Fruit fly (Drosophila melanogaster) whole organism, embryonic: Measurements from ENCODE around the gene ova.

Experiments
- CG10565 ChIP-seq: fragments of 200-800 bp; sonication (Bioruptor generic); optimal IDR thresholded peaks from 3 replicates; lab custom pipeline; 2016; ENCODE audit warnings: missing biosample characterization, mild to moderate bottlenecking, missing genetic modification characterization
- CG10959 ChIP-seq: fragments of 200-800 bp; sonication (Bioruptor generic); IDR thresholded peaks from 2 replicates; pipeline ENCODE4 v1.3.6; 2022; ENCODE audit warnings: missing biosample characterization, missing genetic modification characterization
- CG11723 ChIP-seq: fragments of 200-800 bp; sonication (Bioruptor generic); optimal IDR thresholded peaks from 2 replicates; lab custom pipeline; 2017; ENCODE audit warnings: missing biosample characterization, mild to moderate bottlenecking, missing genetic modification characterization
- CG12155 ChIP-seq: fragments of 200-800 bp; sonication (Bioruptor generic); optimal IDR thresholded peaks from 3 replicates; lab custom pipeline; 2016; ENCODE audit warnings: missing biosample characterization, missing genetic modification characterization
- CG15011 ChIP-seq: fragments of 200-800 bp; sonication (Bioruptor generic); optimal IDR thresholded peaks from 3 replicates; lab custom pipeline; 2018; ENCODE audit warnings: missing biosample characterization, mild to moderate bottlenecking, missing genetic modification characterization
- CG17385 ChIP-seq: fragments of 200-800 bp; sonication (Bioruptor generic); optimal IDR thresholded peaks from 3 replicates; lab custom pipeline; 2018; ENCODE audit warnings: missing biosample characterization, mild to moderate bottlenecking, missing genetic modification characterization
- CG17829 ChIP-seq: fragments of 200-800 bp; optimal IDR thresholded peaks from 2 replicates; lab custom pipeline; 2019; ENCODE audit warnings: missing biosample characterization, mild to moderate bottlenecking, missing genetic modification characterization, moderate library complexity
- CG18011 ChIP-seq: fragments of 200-800 bp; sonication (Bioruptor generic); optimal IDR thresholded peaks from 2 replicates; lab custom pipeline; 2017; ENCODE audit warnings: missing biosample characterization, missing genetic modification characterization, mild to moderate bottlenecking, moderate library complexity, missing genotype
- CG18619 ChIP-seq: fragments of 200-800 bp; sonication (Bioruptor generic); optimal IDR thresholded peaks from 3 replicates; lab custom pipeline; 2017; ENCODE audit warnings: missing biosample characterization, mild to moderate bottlenecking, missing genetic modification characterization
- CG2129 ChIP-seq: fragments of 200-800 bp; sonication (Bioruptor generic); IDR thresholded peaks from 2 replicates; pipeline ENCODE4 v1.3.6; 2022; ENCODE audit warnings: missing biosample characterization, missing genetic modification characterization; ENCODE audit not compliant: partially characterized antibody
- CG30020 ChIP-seq: fragments of 200-800 bp; optimal IDR thresholded peaks from 2 replicates; lab custom pipeline; 2019; ENCODE audit warnings: missing biosample characterization, mild to moderate bottlenecking, missing genetic modification characterization, moderate library complexity
- CG34422 ChIP-seq: fragments of 200-800 bp; sonication (Bioruptor generic); IDR thresholded peaks from 3 replicates; pipeline ENCODE4 v1.3.6; 2022; ENCODE audit warnings: missing biosample characterization, missing genetic modification characterization
- CG3995 ChIP-seq: fragments of 200-800 bp; sonication (Bioruptor generic); optimal IDR thresholded peaks from 3 replicates; lab custom pipeline; 2016; ENCODE audit warnings: missing biosample characterization, missing genetic modification characterization
- CG6765 ChIP-seq: fragments of 200-800 bp; sonication (Bioruptor generic); optimal IDR thresholded peaks from 3 replicates; lab custom pipeline; 2017; ENCODE audit warnings: missing biosample characterization, mild to moderate bottlenecking, missing genetic modification characterization
- CG9932 ChIP-seq: fragments of 200-800 bp; sonication (Bioruptor generic); IDR thresholded peaks from 2 replicates; pipeline ENCODE4 v1.3.6; 2022; ENCODE audit warnings: missing biosample characterization, missing genetic modification characterization
- Dek ChIP-seq: fragments of 200-800 bp; sonication (Bioruptor generic); optimal IDR thresholded peaks from 3 replicates; lab custom pipeline; 2019; ENCODE audit warnings: missing biosample characterization, mild to moderate bottlenecking, missing genetic modification characterization, moderate library complexity
- E2f2 ChIP-seq: fragments of 200-800 bp; sonication (Bioruptor generic); IDR thresholded peaks from 2 replicates; pipeline ENCODE4 v1.3.6; 2022; ENCODE audit warnings: missing biosample characterization, missing genetic modification characterization
- Gug ChIP-seq: fragments of 200-800 bp; sonication (Bioruptor generic); IDR thresholded peaks from 4 replicates; pipeline ENCODE4 v1.3.6; 2022; ENCODE audit warnings: missing biosample characterization, missing genetic modification characterization
- HLH3B ChIP-seq: fragments of 200-800 bp; sonication (Bioruptor generic); IDR thresholded peaks from 2 replicates; pipeline ENCODE4 v1.3.6; 2022; ENCODE audit warnings: missing biosample characterization, missing genetic modification characterization
- Lim3 ChIP-seq: fragments of 200-800 bp; sonication (Bioruptor generic); IDR thresholded peaks from 2 replicates; pipeline ENCODE4 v1.3.6; 2022; ENCODE audit warnings: missing biosample characterization, missing genetic modification characterization
- MESR4 ChIP-seq: fragments of 200-800 bp; sonication (Bioruptor generic); optimal IDR thresholded peaks from 2 replicates; lab custom pipeline; 2018; ENCODE audit warnings: missing biosample characterization, mild to moderate bottlenecking, missing genetic modification characterization, moderate library complexity
- Mes4 ChIP-seq: fragments of 200-800 bp; sonication (Bioruptor generic); optimal IDR thresholded peaks from 2 replicates; lab custom pipeline; 2016; ENCODE audit warnings: missing biosample characterization, missing genetic modification characterization
- NC2α ChIP-seq: fragments of 200-800 bp; sonication (Bioruptor generic); optimal IDR thresholded peaks from 2 replicates; lab custom pipeline; 2016; ENCODE audit warnings: missing biosample characterization, missing genetic modification characterization
- NK7.1 ChIP-seq: fragments of 200-800 bp; sonication (Bioruptor generic); optimal IDR thresholded peaks from 3 replicates; lab custom pipeline; 2016; ENCODE audit warnings: missing biosample characterization, missing genetic modification characterization
- ap ChIP-seq: fragments of 200-800 bp; sonication (Bioruptor generic); IDR thresholded peaks from 2 replicates; pipeline ENCODE4 v1.3.6; 2022; ENCODE audit warnings: missing biosample characterization, missing genetic modification characterization
- cas ChIP-seq: fragments of 200-800 bp; sonication (Bioruptor generic); IDR thresholded peaks from 2 replicates; pipeline ENCODE4 v1.3.6; 2022; ENCODE audit warnings: missing biosample characterization, missing genetic modification characterization
- cato ChIP-seq: fragments of 200-800 bp; sonication (Bioruptor generic); optimal IDR thresholded peaks from 2 replicates; lab custom pipeline; 2016; ENCODE audit warnings: missing biosample characterization, missing genetic modification characterization, borderline replicate concordance
- chif ChIP-seq, 2 experiments: fragments of 200-800 bp; sonication (Bioruptor generic); optimal IDR thresholded peaks; 3 replicates each; lab custom pipeline; 2016; ENCODE audit warnings: missing biosample characterization in 2 of 2, missing genetic modification characterization in 2 of 2
- chinmo ChIP-seq: fragments of 200-800 bp; sonication (Bioruptor generic); IDR thresholded peaks from 4 replicates; pipeline ENCODE4 v1.3.6; 2022; ENCODE audit warnings: missing biosample characterization, missing genetic modification characterization; ENCODE audit not compliant: partially characterized antibody
- corto ChIP-seq: fragments of 200-800 bp; sonication (Bioruptor generic); optimal IDR thresholded peaks from 2 replicates; lab custom pipeline; 2016; ENCODE audit warnings: missing biosample characterization, mild to moderate bottlenecking, missing genetic modification characterization, moderate library complexity
- crol ChIP-seq: fragments of 200-800 bp; sonication (Bioruptor generic); IDR thresholded peaks from 2 replicates; pipeline ENCODE4 v1.3.6; 2022; ENCODE audit warnings: missing biosample characterization, missing genetic modification characterization
- dati ChIP-seq: fragments of 200-800 bp; sonication (Bioruptor generic); IDR thresholded peaks from 2 replicates; pipeline ENCODE4 v1.3.6; 2022; ENCODE audit warnings: missing biosample characterization, missing genetic modification characterization
- exex ChIP-seq: fragments of 200-800 bp; sonication (Bioruptor generic); optimal IDR thresholded peaks from 4 replicates; lab custom pipeline; 2018; ENCODE audit warnings: missing biosample characterization, mild to moderate bottlenecking, missing genetic modification characterization, moderate library complexity
- fru ChIP-seq: fragments of >200 bp; optimal IDR thresholded peaks from 2 replicates; lab custom pipeline; 2017
- gcm ChIP-seq: fragments of 200-800 bp; sonication (Bioruptor generic); optimal IDR thresholded peaks from 2 replicates; lab custom pipeline; 2019; ENCODE audit warnings: missing biosample characterization, mild to moderate bottlenecking, missing genetic modification characterization, moderate library complexity
- lbe ChIP-seq: fragments of 200-800 bp; sonication (Bioruptor generic); optimal IDR thresholded peaks from 2 replicates; lab custom pipeline; 2016; ENCODE audit warnings: missing biosample characterization, mild to moderate bottlenecking, missing genetic modification characterization
- mld ChIP-seq: fragments of 200-800 bp; sonication (Bioruptor generic); IDR thresholded peaks from 3 replicates; pipeline ENCODE4 v1.3.6; 2022; ENCODE audit warnings: missing biosample characterization, missing genetic modification characterization; ENCODE audit not compliant: partially characterized antibody
- nerfin-1 ChIP-seq: fragments of 200-800 bp; sonication (Bioruptor generic); optimal IDR thresholded peaks from 3 replicates; lab custom pipeline; 2019; ENCODE audit warnings: missing biosample characterization, mild to moderate bottlenecking, missing genetic modification characterization, moderate library complexity
- nom ChIP-seq: fragments of 200-800 bp; sonication (Bioruptor generic); optimal IDR thresholded peaks from 2 replicates; lab custom pipeline; 2017; ENCODE audit warnings: missing biosample characterization, missing genetic modification characterization, mild to moderate bottlenecking, moderate library complexity, missing genetic modification reagents
- org-1 ChIP-seq: fragments of 200-800 bp; sonication (Bioruptor generic); optimal IDR thresholded peaks from 2 replicates; lab custom pipeline; 2017; ENCODE audit warnings: missing biosample characterization, missing genetic modification characterization
- pfk ChIP-seq: fragments of 200-800 bp; sonication (Bioruptor generic); optimal IDR thresholded peaks from 2 replicates; lab custom pipeline; 2018; ENCODE audit warnings: missing biosample characterization, mild to moderate bottlenecking, missing genetic modification characterization, moderate library complexity
- ranshi ChIP-seq: fragments of 200-800 bp; sonication (Bioruptor generic); IDR thresholded peaks from 2 replicates; pipeline ENCODE4 v1.3.6; 2022; ENCODE audit warnings: missing biosample characterization, missing genetic modification characterization
- slou ChIP-seq: fragments of 200-800 bp; sonication (Bioruptor generic); optimal IDR thresholded peaks from 3 replicates; lab custom pipeline; 2016; ENCODE audit warnings: missing biosample characterization, missing genetic modification characterization
- ssp ChIP-seq: fragments of 200-800 bp; sonication (Bioruptor generic); IDR thresholded peaks from 2 replicates; pipeline ENCODE4 v1.3.6; 2022; ENCODE audit warnings: missing biosample characterization, missing genetic modification characterization
- stc ChIP-seq: fragments of 200-800 bp; sonication (Bioruptor generic); IDR thresholded peaks from 2 replicates; pipeline ENCODE4 v1.3.6; 2022; ENCODE audit warnings: missing biosample characterization, missing genetic modification characterization
- tna ChIP-seq: fragments of 200-800 bp; sonication (Bioruptor generic); IDR thresholded peaks from 2 replicates; pipeline ENCODE4 v1.3.6; 2022; ENCODE audit warnings: missing biosample characterization, missing genetic modification characterization; ENCODE audit not compliant: partially characterized antibody
- ttk ChIP-seq: fragments of 200-800 bp; sonication (Bioruptor generic); IDR thresholded peaks from 2 replicates; pipeline ENCODE4 v2.1.2; 2022; ENCODE audit warnings: missing biosample characterization, missing genetic modification characterization
- unpg ChIP-seq: fragments of 200-800 bp; sonication (Bioruptor generic); optimal IDR thresholded peaks from 3 replicates; lab custom pipeline; 2018; ENCODE audit warnings: missing biosample characterization, mild to moderate bottlenecking, missing genetic modification characterization, moderate library complexity
- wdn ChIP-seq: fragments of 200-800 bp; sonication (Bioruptor generic); IDR thresholded peaks from 2 replicates; pipeline ENCODE4 v1.3.6; 2022; ENCODE audit warnings: missing biosample characterization, missing genetic modification characterization
- wek ChIP-seq: fragments of 200-800 bp; sonication (Bioruptor generic); optimal IDR thresholded peaks from 3 replicates; lab custom pipeline; 2018; ENCODE audit warnings: missing biosample characterization, mild to moderate bottlenecking, missing genetic modification characterization, moderate library complexity

The ova gene

dm6 chr2L:10222550-10223231 lies 8.8 kb downstream of the ova start, which contains the start of gene Bcs1 (continued):
- no peak for TF ChIP-seq ttk (GFP tag; lab: Robert Waterston, UW)
- TF ChIP-seq E2f2 (GFP tag; lab: Robert Waterston, UW) = no peak
- no peak for TF ChIP-seq tna (GFP tag; lab: Robert Waterston, UW)
- no peak for TF ChIP-seq org-1 (GFP tag; lab: Kevin White, UChicago)
- no peak for TF ChIP-seq wek (GFP tag; lab: Kevin White, UChicago)
- TF ChIP-seq pfk (GFP tag; lab: Kevin White, UChicago) = no peak
- TF ChIP-seq stc (GFP tag; lab: Robert Waterston, UW) = no peak
- TF ChIP-seq CG18619 (GFP tag; lab: Kevin White, UChicago) = no peak
- TF ChIP-seq ssp (GFP tag; lab: Robert Waterston, UW) = no peak
- peak; percentile 69 for TF ChIP-seq CG30020 (tag; lab: Kevin White, UChicago)
- TF ChIP-seq CG34422 (GFP tag; lab: Robert Waterston, UW) = no peak; the same call in 2 of the 3 replicates
- TF ChIP-seq NK7.1 (GFP tag; lab: Kevin White, UChicago) = no peak
- no peak for TF ChIP-seq Dek (tag; lab: Kevin White, UChicago)
- TF ChIP-seq cas (GFP tag; lab: Robert Waterston, UW) = no peak
- TF ChIP-seq chif (GFP tag; optimal IDR thresholded peaks at IDR 0.05; lab: Kevin White, UChicago) = no peak
- TF ChIP-seq Mes4 = no peak
- peak; percentile 21 for TF ChIP-seq nerfin-1 (tag; lab: Kevin White, UChicago)
- TF ChIP-seq crol = no peak
- TF ChIP-seq ap (GFP tag; lab: Robert Waterston, UW) = no peak
- TF ChIP-seq CG17829 = no peak
- no peak for TF ChIP-seq Gug (GFP tag; lab: Robert Waterston, UW)
- no peak for TF ChIP-seq dati (GFP tag; lab: Robert Waterston, UW)
- TF ChIP-seq slou = no peak
- TF ChIP-seq lbe = peak; percentile 62
- TF ChIP-seq CG10959 = no peak

- TF ChIP-seq exex (tag; lab: Kevin White, UChicago) (no peak), chinmo (GFP tag; lab: Robert Waterston, UW) (0 out of 4 replicates have a peak, but pooled peaks have one; percentile 36), nom (GFP tag; lab: Kevin White, UChicago) (peak; percentile 5), CG3995 (GFP tag; lab: Kevin White, UChicago) (no peak), wdn (GFP tag; lab: Robert Waterston, UW) (no peak), corto (GFP tag; lab: Kevin White, UChicago) (no peak), HLH3B (no peak), E2f2 (GFP tag; lab: Robert Waterston, UW) (peak; percentile 25; the same call in 1 of the 2 replicates), NC2α (GFP tag; lab: Kevin White, UChicago) (no peak), CG11723 (GFP tag; lab: Kevin White, UChicago) (peak; percentile 55), Lim3 (GFP tag; lab: Robert Waterston, UW) (no peak), CG10565 (GFP tag; lab: Kevin White, UChicago) (no peak), CG2129 (GFP tag; lab: Robert Waterston, UW) (peak; percentile 15; the same call in 1 of the 2 replicates), mld (GFP tag; lab: Robert Waterston, UW) (no peak), ranshi (GFP tag; lab: Robert Waterston, UW) (no peak), CG15011 (GFP tag; lab: Kevin White, UChicago) (no peak), CG6765 (GFP tag; lab: Kevin White, UChicago) (no peak), gcm (GFP tag; lab: Kevin White, UChicago) (no peak), unpg (GFP tag; lab: Kevin White, UChicago) (no peak), MESR4 (GFP tag; lab: Kevin White, UChicago) (peak; percentile 58), CG9932 (GFP tag; lab: Robert Waterston, UW) (no peak), CG12155 (GFP tag; lab: Kevin White, UChicago) (no peak), fru (lab: Kevin White, UChicago) (no peak), CG34422 (GFP tag; lab: Robert Waterston, UW) (0 out of 3 replicates have a peak, but pooled peaks have one; percentile 46), cato (GFP tag; lab: Kevin White, UChicago) (no peak), CG17385 (GFP tag; lab: Kevin White, UChicago) (no peak), CG18011 (GFP tag; lab: Kevin White, UChicago) (no peak)
Observed at dm6 chr2L:10221387-10221705, 10.1 kb downstream of the ova start.
